Fruit fly (Drosophila melanogaster): ENCODE data around the gene nAChRalpha3.
A peak's percentile ranks its signal among the peaks of the same experiment; 100 is the strongest.

Gene nAChRalpha3

dm6 chrX:8408971-8409455 lies 42.0 kb upstream of the nAChRalpha3 start, which contains the start of gene Trf2:
Gene Trf2, plus strand, starts transcription at chrX:8409272.
- TF ChIP-seq h (GFP tag; optimal IDR thresholded peaks at IDR 0.05) (peak; percentile 5), pan (optimal IDR thresholded peaks at IDR 0.05) (no peak), tai (GFP tag; optimal IDR thresholded peaks at IDR 0.05) (no peak), sv (GFP tag; optimal IDR thresholded peaks at IDR 0.05) (no peak), rgr (GFP tag; optimal IDR thresholded peaks at IDR 0.05) (peak; percentile 42), Myc (optimal IDR thresholded peaks at IDR 0.05) (peak; percentile 49), Vsx2 (GFP tag; optimal IDR thresholded peaks at IDR 0.05; ENCODE audit: partially characterized antibody) (no peak), sage (GFP tag; optimal IDR thresholded peaks at IDR 0.05) (no peak), Dfd (GFP tag; optimal IDR thresholded peaks at IDR 0.05) (no peak), psq (GFP tag; optimal IDR thresholded peaks at IDR 0.05) (no peak), CG32264 (GFP tag; optimal IDR thresholded peaks at IDR 0.05) (no peak), dmrt93B (GFP tag; optimal IDR thresholded peaks at IDR 0.05) (no peak), lola (GFP tag; optimal IDR thresholded peaks at IDR 0.05) (no peak), OdsH (GFP tag; optimal IDR thresholded peaks at IDR 0.05) (no peak), Abd-B (GFP tag; optimal IDR thresholded peaks at IDR 0.05) (no peak), brk (GFP tag; optimal IDR thresholded peaks at IDR 0.05) (no peak), Sp1 (GFP tag; optimal IDR thresholded peaks at IDR 0.05) (peak; percentile 3), dl (GFP tag; optimal IDR thresholded peaks at IDR 0.05; ENCODE audit: insufficient read depth in 1 of 2, partially characterized antibody in 2 of 2) (no peak), Dif (GFP tag; optimal IDR thresholded peaks at IDR 0.05; ENCODE audit: partially characterized antibody) (peak; percentile 22), CG9705 (GFP tag; optimal IDR thresholded peaks at IDR 0.05) (no peak), usp (GFP tag; optimal IDR thresholded peaks at IDR 0.05) (no peak), Mio (GFP tag; optimal IDR thresholded peaks at IDR 0.05) (no peak), jim (GFP tag; optimal IDR thresholded peaks at IDR 0.05) (no peak), HLH106 (tag; optimal IDR thresholded peaks at IDR 0.05) (no peak), fru (GFP tag; optimal IDR thresholded peaks at IDR 0.05) (no peak), GATAd (GFP tag; optimal IDR thresholded peaks at IDR 0.05) (no peak), Rel (GFP tag; optimal IDR thresholded peaks at IDR 0.05) (no peak), Rel (tag; optimal IDR thresholded peaks at IDR 0.05) (peak; percentile 15), N (GFP tag; optimal IDR thresholded peaks at IDR 0.05) (no peak), dsf (GFP tag; optimal IDR thresholded peaks at IDR 0.05; ENCODE audit: borderline replicate concordance) (no peak), foxo (GFP tag; optimal IDR thresholded peaks at IDR 0.05) (peak in 1 of 2 experiments; percentile 8), Hnf4 (GFP tag; optimal IDR thresholded peaks at IDR 0.05) (peak; percentile 47), br (GFP tag; optimal IDR thresholded peaks at IDR 0.05) (no peak), Hr78 (GFP tag; optimal IDR thresholded peaks at IDR 0.05) (no peak), ey (GFP tag; optimal IDR thresholded peaks at IDR 0.05) (no peak), Jra (GFP tag; optimal IDR thresholded peaks at IDR 0.05) (no peak), Hr83 (GFP tag; optimal IDR thresholded peaks at IDR 0.05; ENCODE audit: poor library complexity, severe bottlenecking) (no peak), woc (GFP tag; optimal IDR thresholded peaks at IDR 0.05) (no peak), CrebA (GFP tag; optimal IDR thresholded peaks at IDR 0.05; ENCODE audit: borderline replicate concordance) (no peak)

- TF ChIP-seq rgr (GFP tag; optimal IDR thresholded peaks at IDR 0.05) (peak; percentile 20), dl (GFP tag; optimal IDR thresholded peaks at IDR 0.05; ENCODE audit: insufficient read depth in 1 of 2, partially characterized antibody in 2 of 2) (no peak)
Measured at dm6 chrX:8407124-8407775, 40.3 kb upstream of the nAChRalpha3 start, which contains the start of gene PIG-T. Gene PIG-T, minus strand, starts transcription at chrX:8407263.

All from whole organism, wandering third instar larva.